Fruit fly (Drosophila melanogaster): ENCODE results near the gene GstD7.

DNA sequence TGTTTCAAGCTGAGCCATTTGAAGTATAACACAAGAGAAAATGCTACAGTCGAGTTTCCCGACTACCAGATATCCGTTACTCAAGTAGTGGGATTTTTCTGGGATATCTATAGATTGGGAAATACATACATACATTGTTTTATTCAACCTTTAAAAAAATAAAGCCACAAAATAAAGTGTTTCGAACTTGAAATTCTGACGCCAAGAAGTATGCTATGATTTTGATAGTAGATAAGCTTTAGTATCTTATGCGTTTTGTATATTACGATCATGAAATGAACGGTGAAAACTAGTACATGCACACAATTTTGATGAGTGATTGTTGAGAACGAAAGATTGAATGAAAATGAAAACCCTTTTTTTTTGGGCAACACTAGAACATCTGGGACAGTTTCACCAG is 14.8 kb upstream of the GstD7 start:
- no peak for TF ChIP-seq ttk (optimal IDR thresholded peaks at IDR 0.05)
- TF ChIP-seq Sin3A (optimal IDR thresholded peaks at IDR 0.05) = no peak
- no peak for TF ChIP-seq h (optimal IDR thresholded peaks at IDR 0.05)
- TF ChIP-seq Myc (optimal IDR thresholded peaks at IDR 0.05) = no peak
- no peak for TF ChIP-seq psq (optimal IDR thresholded peaks at IDR 0.05)
